Worm (Caenorhabditis elegans) whole organism, midembryonic: ENCODE results near the gene lge-1.

Experiments used
- T22C8.4 ChIP-seq: fragments of 200-800 bp; sonication (Bioruptor generic); IDR thresholded peaks from 2 replicates; pipeline ENCODE4 v1.3.6; 2022; ENCODE audit warnings: missing genetic modification characterization, missing compliant biosample characterization
- cog-1 ChIP-seq: sonication (generic microtip); optimal IDR thresholded peaks from 2 replicates; lab custom pipeline; 2016; ENCODE audit warnings: missing genetic modification characterization, missing compliant biosample characterization
- flt-1 ChIP-seq: fragments of 200-800 bp; sonication (Bioruptor generic); IDR thresholded peaks from 2 replicates; pipeline ENCODE4 v1.3.6; 2022; ENCODE audit warnings: missing genetic modification characterization, missing compliant biosample characterization
- klf-2 ChIP-seq: fragments of 200-800 bp; sonication (Bioruptor generic); conservative IDR thresholded peaks from 2 replicates; pipeline ENCODE4 v1.3.6; 2022; ENCODE audit warnings: missing genetic modification reagents, missing genetic modification characterization, missing compliant biosample characterization
- med-1 ChIP-seq: sonication (generic microtip); optimal IDR thresholded peaks from 2 replicates; lab custom pipeline; 2017; ENCODE audit warnings: missing genetic modification characterization, mild to moderate bottlenecking, missing compliant biosample characterization, antibody characterized with exemption, missing genetic modification reagents; ENCODE audit not compliant: insufficient read depth
- ref-1 ChIP-seq: fragments of 200-800 bp; sonication (Bioruptor generic); conservative IDR thresholded peaks from 2 replicates; pipeline ENCODE4 v1.3.6; 2022; ENCODE audit warnings: missing genetic modification reagents, missing genetic modification characterization, missing compliant biosample characterization
- tab-1 ChIP-seq: fragments of 200-800 bp; sonication (Bioruptor generic); IDR thresholded peaks from 2 replicates; pipeline ENCODE4 v1.3.6; 2022; ENCODE audit warnings: missing genetic modification characterization, missing compliant biosample characterization
- ztf-23 ChIP-seq: fragments of 200-800 bp; sonication (Bioruptor generic); IDR thresholded peaks from 2 replicates; pipeline ENCODE4 v1.3.6; 2022; ENCODE audit warnings: missing genetic modification reagents, missing genetic modification characterization, missing compliant biosample characterization
- ztf-29 ChIP-seq: fragments of 200-800 bp; sonication (Bioruptor generic); IDR thresholded peaks from 2 replicates; pipeline ENCODE4 v1.3.6; 2022; ENCODE audit warnings: missing genetic modification reagents, missing genetic modification characterization, missing compliant biosample characterization

The lge-1 gene

DNA sequence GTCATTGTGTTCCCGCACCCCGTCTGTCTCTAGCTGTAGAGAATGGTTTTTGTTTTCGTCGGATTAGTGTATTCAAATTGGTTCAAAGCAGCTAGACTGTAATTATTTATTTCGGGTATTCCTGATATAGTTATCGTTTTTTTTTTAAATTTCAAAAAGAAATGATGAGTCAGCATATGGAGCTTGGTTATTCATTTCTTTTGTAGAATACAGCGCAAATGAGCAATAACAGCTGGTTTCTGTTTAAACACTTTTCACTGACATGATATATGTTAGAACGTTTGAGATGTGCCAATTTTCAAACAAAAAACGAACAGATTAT, 24.5 kb downstream of the lge-1 start:
- TF ChIP-seq tab-1 (GFP tag; lab: Robert Waterston, UW) (no peak), ztf-23 (GFP tag; lab: Robert Waterston, UW) (no peak), med-1 (no peak), flt-1 (GFP tag; lab: Robert Waterston, UW) (no peak), T22C8.4 (no peak), ztf-29 (GFP tag; lab: Robert Waterston, UW) (no peak), klf-2 (no peak), ref-1 (GFP tag; lab: Robert Waterston, UW) (no peak), cog-1 (tag; lab: Kevin White, UChicago) (no peak)

DNA sequence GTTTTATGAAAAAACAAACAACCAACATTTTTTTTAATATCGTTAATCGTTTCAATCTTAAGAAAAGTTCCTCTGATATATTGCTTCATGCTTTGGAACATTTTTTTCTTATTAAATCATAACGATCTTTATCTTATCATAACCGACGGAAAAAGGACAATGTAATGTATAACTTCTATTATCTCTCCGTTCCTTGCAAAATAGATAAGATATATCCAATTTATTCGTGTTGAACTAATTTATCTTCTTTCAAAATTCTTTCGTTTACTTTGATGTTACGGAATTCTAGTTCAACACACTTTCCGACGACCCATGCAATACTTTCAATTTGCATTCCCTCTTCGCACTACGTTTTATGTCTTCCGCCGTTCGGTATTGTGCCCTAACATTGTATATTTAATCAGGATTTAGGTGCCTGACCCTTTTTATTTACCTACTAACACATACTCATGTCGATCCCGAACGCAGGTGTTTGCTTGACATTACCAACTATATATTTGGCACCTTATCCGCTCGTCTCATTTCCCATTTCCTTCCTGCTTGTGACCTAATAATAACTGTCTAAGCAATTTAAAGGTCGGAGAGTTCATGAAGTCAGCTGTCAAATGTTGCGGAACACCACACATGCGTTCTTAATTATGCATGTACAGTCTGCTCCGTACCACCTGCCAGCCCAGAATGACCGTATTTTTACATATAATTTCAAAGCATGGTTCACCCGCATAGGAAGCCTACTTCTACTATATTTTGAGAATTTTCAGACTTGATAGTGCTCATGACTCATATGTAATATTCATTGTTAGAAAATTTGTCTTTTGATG, 25.2 kb downstream of the lge-1 start:
- TF ChIP-seq tab-1 (GFP tag; lab: Robert Waterston, UW) (no peak), ztf-23 (GFP tag; lab: Robert Waterston, UW) (no peak), cog-1 (tag; lab: Kevin White, UChicago) (no peak), T22C8.4 (no peak), ztf-29 (GFP tag; lab: Robert Waterston, UW) (no peak), flt-1 (GFP tag; lab: Robert Waterston, UW) (no peak), med-1 (no peak), ref-1 (GFP tag; lab: Robert Waterston, UW) (no peak), klf-2 (no peak)

DNA sequence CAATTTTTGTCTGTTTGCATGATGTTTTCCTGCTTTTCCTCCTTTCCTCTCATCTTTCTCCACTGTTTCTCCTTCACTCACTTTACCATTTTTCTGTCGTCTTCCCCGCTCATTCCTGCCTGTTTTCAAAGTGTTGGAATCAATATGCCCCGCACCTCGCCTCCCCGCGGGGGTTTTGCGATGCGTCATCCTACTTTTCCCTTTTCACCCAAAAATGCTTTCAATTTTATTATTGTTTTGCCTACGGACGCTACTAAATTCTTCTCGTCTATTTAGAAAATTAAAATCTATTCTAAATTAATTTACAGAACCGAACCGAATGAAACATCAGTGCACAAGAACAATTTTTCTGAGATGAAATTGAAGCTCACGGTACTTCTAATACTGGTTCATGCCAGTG, 25.8 kb downstream of the lge-1 start, which contains the start of gene ver-3:
TSS of gene ver-3 (plus strand) at position 301 of the 400 bp plus-strand sequence.
- TF ChIP-seq T22C8.4 (no peak), med-1 (no peak), ref-1 (GFP tag; lab: Robert Waterston, UW) (no peak), tab-1 (GFP tag; lab: Robert Waterston, UW) (no peak), cog-1 (tag; lab: Kevin White, UChicago) (no peak), ztf-29 (GFP tag; lab: Robert Waterston, UW) (no peak), ztf-23 (GFP tag; lab: Robert Waterston, UW) (no peak), flt-1 (GFP tag; lab: Robert Waterston, UW) (no peak), klf-2 (no peak)

DNA sequence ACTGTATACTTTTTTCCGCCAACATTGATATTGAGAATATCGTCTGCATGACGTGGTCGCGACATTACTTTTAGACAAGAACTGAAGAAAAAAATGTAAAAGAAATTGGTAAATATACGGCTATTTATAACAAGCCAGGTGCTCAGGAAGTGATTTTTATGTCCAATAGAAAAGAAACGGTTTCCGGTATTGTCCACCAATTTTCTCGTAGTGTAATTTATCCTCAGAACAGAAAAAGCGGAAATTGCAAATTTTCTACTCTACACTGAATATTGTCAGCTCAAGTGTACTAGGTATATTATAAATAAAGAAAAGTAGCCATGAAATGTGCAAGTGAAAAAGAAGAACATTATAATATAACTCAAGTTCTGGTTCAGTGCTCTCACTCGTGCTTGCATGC, 32.8 kb downstream of the lge-1 start, which contains the start of gene F59F3.6:
TSS of gene F59F3.6 (minus strand) at position 101 of the 400 bp plus-strand sequence.
- TF ChIP-seq ztf-23 (GFP tag; lab: Robert Waterston, UW) (no peak), flt-1 (GFP tag; lab: Robert Waterston, UW) (no peak), med-1 (no peak), klf-2 (no peak), ztf-29 (GFP tag; lab: Robert Waterston, UW) (no peak), cog-1 (tag; lab: Kevin White, UChicago) (no peak)

DNA sequence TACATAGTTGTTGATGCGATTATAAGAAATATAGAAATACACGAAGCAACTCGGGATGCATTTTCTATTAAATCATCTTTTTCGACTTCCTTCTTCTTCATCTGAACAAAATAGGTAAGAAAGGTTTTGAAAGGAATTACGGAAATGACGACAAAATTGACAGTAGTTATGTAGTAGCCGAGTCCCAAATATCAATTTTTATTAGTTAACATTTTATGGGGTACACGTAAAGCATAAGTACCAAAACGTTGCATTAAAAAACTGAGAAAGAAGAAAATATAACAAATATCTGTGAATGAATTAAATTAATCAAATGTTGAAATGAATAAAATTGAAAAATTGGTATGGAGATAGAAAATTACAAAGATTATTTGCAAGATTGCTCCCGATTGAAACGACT, 35.4 kb downstream of the lge-1 start, which contains the start of gene col-177:
TSS of gene col-177 (minus strand) at position 101 of the 400 bp plus-strand sequence.
- no peak for TF ChIP-seq klf-2
- TF ChIP-seq cog-1 (tag; lab: Kevin White, UChicago), result no peak
- no peak for TF ChIP-seq ztf-29 (GFP tag; lab: Robert Waterston, UW)
- no peak for TF ChIP-seq ref-1 (GFP tag; lab: Robert Waterston, UW)
- TF ChIP-seq T22C8.4, result no peak
- no peak for TF ChIP-seq tab-1 (GFP tag; lab: Robert Waterston, UW)
- no peak for TF ChIP-seq med-1
- TF ChIP-seq flt-1 (GFP tag; lab: Robert Waterston, UW), result no peak

DNA sequence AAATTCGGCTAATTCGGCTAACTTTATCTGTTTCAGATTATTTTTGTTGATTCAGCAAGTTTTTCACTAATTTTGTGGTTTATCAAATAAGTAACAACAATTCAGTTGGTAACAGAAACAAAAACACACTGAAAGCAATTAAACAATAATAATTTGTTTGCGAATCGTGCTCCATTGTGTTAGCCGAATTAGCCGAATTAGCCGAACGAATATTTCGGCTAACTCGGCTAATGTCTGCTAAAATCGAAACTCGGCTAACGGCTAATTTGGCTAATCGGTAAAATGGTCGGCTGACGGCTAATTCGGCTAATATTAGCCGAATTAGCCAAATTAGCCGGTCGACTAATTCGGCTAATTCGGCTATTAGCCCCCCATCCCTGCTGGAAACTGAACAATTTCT, 37.4 kb downstream of the lge-1 start:
- TF ChIP-seq med-1 (no peak), flt-1 (GFP tag; lab: Robert Waterston, UW) (no peak), T22C8.4 (no peak), ztf-23 (GFP tag; lab: Robert Waterston, UW) (no peak), ztf-29 (GFP tag; lab: Robert Waterston, UW) (no peak), cog-1 (tag; lab: Kevin White, UChicago) (no peak), tab-1 (GFP tag; lab: Robert Waterston, UW) (no peak), ref-1 (GFP tag; lab: Robert Waterston, UW) (no peak), klf-2 (no peak)

DNA sequence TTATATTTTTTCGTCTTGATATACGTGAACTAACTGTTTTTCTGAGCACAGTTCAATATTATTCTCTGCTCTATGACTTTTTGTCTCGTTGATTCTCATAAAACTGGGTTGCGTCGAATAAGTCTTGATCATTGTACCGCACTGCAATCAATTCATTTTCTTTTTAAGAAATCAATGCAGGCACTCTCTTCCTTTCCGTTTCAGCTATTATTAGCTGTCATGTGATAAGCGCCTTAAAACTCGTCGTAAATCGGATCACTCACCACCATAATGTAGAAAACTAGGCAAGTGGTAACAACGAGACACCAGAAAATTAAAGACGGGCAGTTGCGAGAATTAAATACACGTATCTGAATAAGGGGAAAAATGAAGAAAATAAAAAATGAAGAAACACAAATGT, 41.0 kb downstream of the lge-1 start:
- no peak for TF ChIP-seq cog-1 (tag; lab: Kevin White, UChicago)
- no peak for TF ChIP-seq ztf-29 (GFP tag; lab: Robert Waterston, UW)
- no peak for TF ChIP-seq ref-1 (GFP tag; lab: Robert Waterston, UW)
- TF ChIP-seq T22C8.4, result no peak
- TF ChIP-seq klf-2, result no peak
- no peak for TF ChIP-seq ztf-23 (GFP tag; lab: Robert Waterston, UW)
- no peak for TF ChIP-seq tab-1 (GFP tag; lab: Robert Waterston, UW)
- TF ChIP-seq flt-1 (GFP tag; lab: Robert Waterston, UW), result no peak
- TF ChIP-seq med-1, result no peak

DNA sequence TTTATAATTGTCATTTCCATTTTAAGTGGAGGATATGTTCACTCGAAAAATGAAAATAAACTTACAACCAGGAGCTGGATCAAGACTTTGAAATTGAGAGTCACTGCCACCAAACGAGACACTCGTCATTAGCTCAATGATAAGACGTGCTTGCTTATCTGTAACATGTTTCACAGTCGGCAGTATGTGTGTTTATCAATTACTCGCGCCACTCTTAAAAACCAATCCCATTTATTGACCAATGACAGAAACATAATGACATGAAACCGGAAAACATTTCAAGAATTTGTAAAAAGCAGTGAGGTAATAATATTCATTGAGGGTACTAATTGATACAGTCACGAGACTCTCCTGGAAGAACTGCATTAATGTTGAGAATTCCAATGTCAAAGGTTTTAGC, 41.7 kb downstream of the lge-1 start, which contains the start of gene del-5:
TSS of gene del-5 (minus strand) at position 130 of the 400 bp plus-strand sequence.
- no peak for TF ChIP-seq T22C8.4
- no peak for TF ChIP-seq cog-1 (tag; lab: Kevin White, UChicago)
- no peak for TF ChIP-seq klf-2
- TF ChIP-seq ztf-29 (GFP tag; lab: Robert Waterston, UW), result no peak
- TF ChIP-seq med-1, result no peak
- no peak for TF ChIP-seq ztf-23 (GFP tag; lab: Robert Waterston, UW)
- TF ChIP-seq tab-1 (GFP tag; lab: Robert Waterston, UW), result no peak
- TF ChIP-seq ref-1 (GFP tag; lab: Robert Waterston, UW), result no peak
- TF ChIP-seq flt-1 (GFP tag; lab: Robert Waterston, UW), result no peak

DNA sequence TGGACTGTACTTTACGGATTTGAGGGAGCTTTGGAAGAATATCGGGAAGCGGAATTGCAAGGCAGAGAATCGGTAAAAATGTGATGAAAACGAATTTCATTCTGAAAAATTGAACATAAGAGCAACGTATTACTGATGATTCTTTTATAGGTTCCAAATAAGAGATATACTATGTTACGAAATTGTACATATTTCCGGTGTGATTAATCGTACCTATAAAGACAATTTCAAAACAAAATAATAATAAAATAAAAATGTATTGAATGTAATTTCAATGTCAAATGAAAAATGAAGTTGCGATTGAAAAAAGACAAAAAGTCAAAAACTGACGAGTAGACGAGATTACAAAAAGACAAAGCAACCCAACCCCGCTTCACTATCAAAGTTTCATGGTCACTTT, 42.6 kb downstream of the lge-1 start, which contains the start of gene ttr-31:
TSS of gene ttr-31 (minus strand) at position 101 of the 400 bp plus-strand sequence.
- no peak for TF ChIP-seq ztf-23 (GFP tag; lab: Robert Waterston, UW)
- no peak for TF ChIP-seq klf-2
- TF ChIP-seq flt-1 (GFP tag; lab: Robert Waterston, UW), result no peak
- no peak for TF ChIP-seq ztf-29 (GFP tag; lab: Robert Waterston, UW)
- no peak for TF ChIP-seq med-1
- TF ChIP-seq T22C8.4, result no peak
- TF ChIP-seq tab-1 (GFP tag; lab: Robert Waterston, UW), result no peak
- TF ChIP-seq cog-1 (tag; lab: Kevin White, UChicago), result no peak
- no peak for TF ChIP-seq ref-1 (GFP tag; lab: Robert Waterston, UW)
